Worm (Caenorhabditis elegans): ENCODE data around the gene smoc-1.

The smoc-1 gene

ce11 chrV:11758635-11759034 is 1.2 kb downstream of the smoc-1 start, which contains the start of gene T04F3.3:
TSS of gene T04F3.3 (plus strand) at chrV:11758935.
- TF ChIP-seq dao-5 (tag; optimal IDR thresholded peaks at IDR 0.05) (no peak), W03F9.2 (tag; optimal IDR thresholded peaks at IDR 0.05) (no peak), him-1 (tag; optimal IDR thresholded peaks at IDR 0.05) (no peak)

- TF ChIP-seq him-1 (tag; optimal IDR thresholded peaks at IDR 0.05) = no peak
- TF ChIP-seq dao-5 (tag; optimal IDR thresholded peaks at IDR 0.05) = no peak
- TF ChIP-seq W03F9.2 (tag; optimal IDR thresholded peaks at IDR 0.05) = no peak
Observed at ce11 chrV:11760371-11760770, 2.9 kb downstream of the smoc-1 start, which contains the start of gene T04F3.5. TSS of gene T04F3.5 (plus strand) at chrV:11760671.

ce11 chrV:11762863-11763262 is 5.4 kb downstream of the smoc-1 start, which contains the start of gene T04F3.4:
TSS of gene T04F3.4 (minus strand) at chrV:11763049.
- TF ChIP-seq W03F9.2 (tag; optimal IDR thresholded peaks at IDR 0.05) (no peak), him-1 (tag; optimal IDR thresholded peaks at IDR 0.05) (no peak), dao-5 (tag; optimal IDR thresholded peaks at IDR 0.05) (no peak)

ce11 chrV:11764373-11764954 is 7.0 kb downstream of the smoc-1 start, which contains the start of the genes F55A11.1 and syx-5:
TSS of gene F55A11.1 (minus strand) at chrV:11764385.
TSS of gene syx-5 (plus strand) at chrV:11764904.
- TF ChIP-seq him-1 (tag; optimal IDR thresholded peaks at IDR 0.05) (peak; percentile 69), dao-5 (tag; optimal IDR thresholded peaks at IDR 0.05) (no peak), W03F9.2 (tag; optimal IDR thresholded peaks at IDR 0.05) (peak; percentile 87)

ce11 chrV:11767028-11767427 is 9.6 kb downstream of the smoc-1 start, which contains the start of gene sel-11:
TSS of gene sel-11 (plus strand) at chrV:11767328.
- TF ChIP-seq dao-5 (tag; optimal IDR thresholded peaks at IDR 0.05) = no peak
- no peak for TF ChIP-seq W03F9.2 (tag; optimal IDR thresholded peaks at IDR 0.05)
- no peak for TF ChIP-seq him-1 (tag; optimal IDR thresholded peaks at IDR 0.05)

- TF ChIP-seq him-1 (tag; optimal IDR thresholded peaks at IDR 0.05) (no peak), dao-5 (tag; optimal IDR thresholded peaks at IDR 0.05) (no peak), W03F9.2 (tag; optimal IDR thresholded peaks at IDR 0.05) (no peak)
Observed at ce11 chrV:11769646-11770045, 12.2 kb downstream of the smoc-1 start.

ce11 chrV:11770053-11770517 is 12.6 kb downstream of the smoc-1 start, which contains the start of gene F55A11.4:
TSS of gene F55A11.4 (plus strand) at chrV:11770467.
- TF ChIP-seq dao-5 (tag; optimal IDR thresholded peaks at IDR 0.05) = no peak
- TF ChIP-seq him-1 (tag; optimal IDR thresholded peaks at IDR 0.05) = no peak
- no peak for TF ChIP-seq W03F9.2 (tag; optimal IDR thresholded peaks at IDR 0.05)

ce11 chrV:11773420-11773819 is 16.0 kb downstream of the smoc-1 start, which contains the start of gene bus-18:
TSS of gene bus-18 (plus strand) at chrV:11773720.
- no peak for TF ChIP-seq him-1 (tag; optimal IDR thresholded peaks at IDR 0.05)
- no peak for TF ChIP-seq W03F9.2 (tag; optimal IDR thresholded peaks at IDR 0.05)
- TF ChIP-seq dao-5 (tag; optimal IDR thresholded peaks at IDR 0.05) = no peak

ce11 chrV:11773934-11774333 is 16.5 kb downstream of the smoc-1 start:
- TF ChIP-seq him-1 (tag; optimal IDR thresholded peaks at IDR 0.05) (no peak), dao-5 (tag; optimal IDR thresholded peaks at IDR 0.05) (no peak), W03F9.2 (tag; optimal IDR thresholded peaks at IDR 0.05) (no peak)

ce11 chrV:11776538-11776937 is 19.1 kb downstream of the smoc-1 start, which contains the start of gene F55A11.6:
TSS of gene F55A11.6 (plus strand) at chrV:11776838.
- TF ChIP-seq dao-5 (tag; optimal IDR thresholded peaks at IDR 0.05) = no peak
- TF ChIP-seq him-1 (tag; optimal IDR thresholded peaks at IDR 0.05) = no peak
- no peak for TF ChIP-seq W03F9.2 (tag; optimal IDR thresholded peaks at IDR 0.05)

ce11 chrV:11777846-11778245 is 20.4 kb downstream of the smoc-1 start:
- no peak for TF ChIP-seq W03F9.2 (tag; optimal IDR thresholded peaks at IDR 0.05)
- TF ChIP-seq dao-5 (tag; optimal IDR thresholded peaks at IDR 0.05) = no peak
- TF ChIP-seq him-1 (tag; optimal IDR thresholded peaks at IDR 0.05) = no peak

ce11 chrV:11779310-11779709 is 21.9 kb downstream of the smoc-1 start:
- TF ChIP-seq dao-5 (tag; optimal IDR thresholded peaks at IDR 0.05) (no peak), W03F9.2 (tag; optimal IDR thresholded peaks at IDR 0.05) (no peak), him-1 (tag; optimal IDR thresholded peaks at IDR 0.05) (no peak)

- TF ChIP-seq him-1 (tag; optimal IDR thresholded peaks at IDR 0.05) = no peak
- TF ChIP-seq dao-5 (tag; optimal IDR thresholded peaks at IDR 0.05) = no peak
- no peak for TF ChIP-seq W03F9.2 (tag; optimal IDR thresholded peaks at IDR 0.05)
Observed at ce11 chrV:11779810-11780209, 22.4 kb downstream of the smoc-1 start.

ce11 chrV:11782809-11783440 is 25.5 kb downstream of the smoc-1 start, which contains the start of gene F55A11.11:
TSS of gene F55A11.11 (plus strand) at chrV:11783149.
- TF ChIP-seq W03F9.2 (tag; optimal IDR thresholded peaks at IDR 0.05) (peak; percentile 78), dao-5 (tag; optimal IDR thresholded peaks at IDR 0.05) (peak; percentile 82), him-1 (tag; optimal IDR thresholded peaks at IDR 0.05) (peak; percentile 72)

Measured in whole organism, L4/young adult.